Fruit fly (Drosophila melanogaster): Measurements from ENCODE around the gene Graf.

Graf gene

dm6 chrX:15759752-15760446 lies 634 bp downstream of the Graf start (continued):
- TF ChIP-seq Xbp1 (GFP tag; optimal IDR thresholded peaks at IDR 0.05) (no peak), sens (GFP tag) (peak; percentile 39), Fer2 (tag; optimal IDR thresholded peaks at IDR 0.05) (no peak), gt (GFP tag; IDR thresholded peaks at IDR 0.05) (no peak), gfzf (GFP tag; optimal IDR thresholded peaks at IDR 0.05) (no peak), HLH3B (GFP tag; IDR thresholded peaks at IDR 0.05) (no peak), CG8924 (tag; optimal IDR thresholded peaks at IDR 0.05) (peak; percentile 53), CG13287 (GFP tag; IDR thresholded peaks at IDR 0.05; ENCODE audit: partially characterized antibody) (no peak), CG8765 (GFP tag; IDR thresholded peaks at IDR 0.05) (no peak), CG6689 (GFP tag; IDR thresholded peaks at IDR 0.05) (no peak), pum (GFP tag; optimal IDR thresholded peaks at IDR 0.05) (no peak), bcd (GFP tag; optimal IDR thresholded peaks at IDR 0.05) (no peak), CG11504 (tag; optimal IDR thresholded peaks at IDR 0.05) (no peak), salm (tag; optimal IDR thresholded peaks at IDR 0.05) (no peak), chinmo (GFP tag; IDR thresholded peaks at IDR 0.05; ENCODE audit: partially characterized antibody) (0 out of 4 replicates have a peak, but pooled peaks have one; percentile 58), Antp (GFP tag; optimal IDR thresholded peaks at IDR 0.05) (no peak), CG12769 (tag; optimal IDR thresholded peaks at IDR 0.05) (no peak), cato (GFP tag; optimal IDR thresholded peaks at IDR 0.05; ENCODE audit: borderline replicate concordance) (no peak), CG10267 (tag; optimal IDR thresholded peaks at IDR 0.05) (peak; percentile 66), Med (GFP tag) (peak; percentile 35)

dm6 chrX:15758692-15759240 lies 1.8 kb downstream of the Graf start:
- TF ChIP-seq B-H2 (GFP tag; optimal IDR thresholded peaks at IDR 0.05): peak; percentile 0
- peak in 1 of 2 experiments; percentile 54 for TF ChIP-seq Pdp1 (GFP tag; optimal IDR thresholded peaks at IDR 0.05)
- peak; percentile 58 for TF ChIP-seq Med (GFP tag)
- TF ChIP-seq D19A (tag; optimal IDR thresholded peaks at IDR 0.05): no peak
- TF ChIP-seq cg (GFP tag; optimal IDR thresholded peaks at IDR 0.05): peak; percentile 9
- peak; percentile 60 for TF ChIP-seq grau (tag; optimal IDR thresholded peaks at IDR 0.05)
- peak; percentile 70 for TF ChIP-seq exex (tag; optimal IDR thresholded peaks at IDR 0.05)
- TF ChIP-seq sug (tag; optimal IDR thresholded peaks at IDR 0.05): peak; percentile 19
- TF ChIP-seq sim (GFP tag; IDR thresholded peaks at IDR 0.05): no peak
- TF ChIP-seq E2f2 (GFP tag; IDR thresholded peaks at IDR 0.05): no peak
- peak; percentile 17 for TF ChIP-seq CG15479 (GFP tag; optimal IDR thresholded peaks at IDR 0.05)
- peak; percentile 30 for TF ChIP-seq CG34376 (GFP tag; optimal IDR thresholded peaks at IDR 0.05)

- TF ChIP-seq CG15514 (GFP tag; optimal IDR thresholded peaks at IDR 0.05): no peak
- no peak for TF ChIP-seq HLHmδ (GFP tag; optimal IDR thresholded peaks at IDR 0.05)
- TF ChIP-seq danr (GFP tag; IDR thresholded peaks at IDR 0.05): no peak
- TF ChIP-seq br (optimal IDR thresholded peaks at IDR 0.05): no peak
- no peak for TF ChIP-seq Opbp (GFP tag; IDR thresholded peaks at IDR 0.05; ENCODE audit: partially characterized antibody)
- TF ChIP-seq CG4617 (GFP tag; optimal IDR thresholded peaks at IDR 0.05; ENCODE audit: borderline replicate concordance): no peak
- no peak for TF ChIP-seq Kr (GFP tag; optimal IDR thresholded peaks at IDR 0.05)
- TF ChIP-seq sqz (GFP tag; optimal IDR thresholded peaks at IDR 0.05): no peak
- no peak for TF ChIP-seq tup (GFP tag; optimal IDR thresholded peaks at IDR 0.05)
Measured at dm6 chrX:15756018-15756417, 4.5 kb downstream of the Graf start, which contains the start of gene CG8260. CG8260 (plus strand) TSS chrX:15756318.
